Worm (Caenorhabditis elegans): ENCODE data around the gene cyn-3.

Gene cyn-3

DNA sequence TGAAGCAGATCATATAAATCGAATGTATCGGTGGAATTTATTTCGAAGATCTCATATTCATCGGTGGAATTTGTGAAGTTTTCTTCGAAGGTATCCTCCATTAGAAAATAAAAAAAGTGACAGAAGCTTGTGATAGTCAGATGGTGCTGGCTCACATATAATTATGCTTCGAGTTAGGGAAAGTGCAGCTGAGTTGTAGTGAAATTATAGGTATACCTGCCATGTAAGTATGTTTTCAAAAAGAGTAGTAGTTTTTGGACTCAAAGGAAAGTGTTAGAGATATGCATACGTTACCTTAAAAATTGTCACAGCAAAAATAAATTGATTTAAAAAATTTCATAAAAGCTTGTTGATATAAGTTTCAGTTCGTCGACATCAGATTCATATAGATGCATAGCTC is 50.5 kb downstream of the cyn-3 start, which contains the start of gene srw-11:
TSS of gene srw-11 (minus strand) at position 101 of the 400 bp plus-strand sequence.
- TF ChIP-seq tbx-2 (tag; optimal IDR thresholded peaks at IDR 0.05) = no peak
- no peak for TF ChIP-seq egl-5 (tag; optimal IDR thresholded peaks at IDR 0.05)
- TF ChIP-seq nhr-28 (tag; optimal IDR thresholded peaks at IDR 0.05) = no peak
- no peak for TF ChIP-seq aly-2 (tag; optimal IDR thresholded peaks at IDR 0.05)

Measured in whole organism, L3 larva.